Worm (Caenorhabditis elegans) whole organism, late embryonic: ENCODE measurements around the gene dyf-11.

Source experiments
- K02D7.2 ChIP-seq: sonication (generic microtip); optimal IDR thresholded peaks from 2 replicates; lab custom pipeline; 2017; ENCODE audit warnings: mild to moderate bottlenecking, missing genetic modification characterization, missing compliant biosample characterization
- ama-1 ChIP-seq: fragments of 150-350 bp; optimal IDR thresholded peaks from 2 replicates; lab custom pipeline; 2014
- che-1 ChIP-seq: sonication (generic microtip); optimal IDR thresholded peaks from 2 replicates; lab custom pipeline; 2016; ENCODE audit warnings: mild to moderate bottlenecking, missing genetic modification characterization, missing compliant biosample characterization
- elt-2 ChIP-seq: sonication (generic microtip); optimal IDR thresholded peaks from 2 replicates; lab custom pipeline; 2016; ENCODE audit warnings: missing genetic modification reagents, missing genetic modification characterization, missing compliant biosample characterization

- TF ChIP-seq che-1 (tag; lab: Kevin White, UChicago) = no peak
- peak; percentile 78 for TF ChIP-seq elt-2 (tag; lab: Kevin White, UChicago)
- TF ChIP-seq ama-1 (lab: Kevin White, UChicago) = no peak
- TF ChIP-seq K02D7.2 (tag; lab: Kevin White, UChicago) = no peak
Measured at ce11 chrX:815929-816328, 52.4 kb downstream of the dyf-11 start, which contains the start of gene ifd-2.
